Fruit fly (Drosophila melanogaster) whole organism, embryonic: ENCODE results near the gene Sec8.
A peak's percentile ranks its signal among the peaks of the same experiment; 100 is the strongest.

Experiments used
- CG10431 ChIP-seq: fragments of 200-800 bp; sonication (Bioruptor generic); optimal IDR thresholded peaks from 3 replicates; lab custom pipeline; 2018; ENCODE audit warnings: missing biosample characterization, mild to moderate bottlenecking, missing genetic modification characterization
- CG11723 ChIP-seq: fragments of 200-800 bp; sonication (Bioruptor generic); optimal IDR thresholded peaks from 2 replicates; lab custom pipeline; 2017; ENCODE audit warnings: missing biosample characterization, mild to moderate bottlenecking, missing genetic modification characterization
- CG1233 ChIP-seq: fragments of 200-800 bp; sonication (Bioruptor generic); optimal IDR thresholded peaks from 4 replicates; lab custom pipeline; 2018; ENCODE audit warnings: missing biosample characterization, mild to moderate bottlenecking, missing genetic modification characterization
- CG12659 ChIP-seq: fragments of 200-800 bp; sonication (Bioruptor generic); optimal IDR thresholded peaks from 3 replicates; lab custom pipeline; 2017; ENCODE audit warnings: mild to moderate bottlenecking, missing biosample characterization, missing genetic modification reagents, missing genetic modification characterization
- CG12744 ChIP-seq: fragments of 200-800 bp; sonication (Bioruptor generic); optimal IDR thresholded peaks from 2 replicates; lab custom pipeline; 2016; ENCODE audit warnings: missing biosample characterization, missing genetic modification characterization
- CG14667 ChIP-seq: fragments of 200-800 bp; sonication (Bioruptor generic); IDR thresholded peaks from 2 replicates; pipeline ENCODE4 v1.3.6; 2022; ENCODE audit warnings: missing biosample characterization, missing genetic modification characterization
- CG1529 ChIP-seq: fragments of 200-800 bp; sonication (Bioruptor generic); optimal IDR thresholded peaks from 3 replicates; lab custom pipeline; 2018; ENCODE audit warnings: missing biosample characterization, missing genetic modification characterization
- CG16779 ChIP-seq: fragments of 200-800 bp; sonication (Bioruptor generic); IDR thresholded peaks from 2 replicates; pipeline ENCODE4 v1.3.6; 2022; ENCODE audit warnings: missing biosample characterization, missing genetic modification characterization
- CG16815 ChIP-seq: fragments of 200-800 bp; sonication (Bioruptor generic); optimal IDR thresholded peaks from 3 replicates; lab custom pipeline; 2017; ENCODE audit warnings: missing biosample characterization, mild to moderate bottlenecking, missing genetic modification characterization
- CG17612 ChIP-seq: fragments of 200-800 bp; sonication (Bioruptor generic); IDR thresholded peaks from 2 replicates; pipeline ENCODE4 v1.3.6; 2022; ENCODE audit warnings: missing biosample characterization, missing genetic modification characterization
- CG17829 ChIP-seq: fragments of 200-800 bp; optimal IDR thresholded peaks from 2 replicates; lab custom pipeline; 2019; ENCODE audit warnings: missing biosample characterization, mild to moderate bottlenecking, missing genetic modification characterization, moderate library complexity
- CG2120 ChIP-seq: fragments of 200-800 bp; sonication (Bioruptor generic); optimal IDR thresholded peaks from 3 replicates; lab custom pipeline; 2016; ENCODE audit warnings: missing biosample characterization, missing genetic modification characterization
- CG2875 ChIP-seq: fragments of 200-800 bp; sonication (Bioruptor generic); optimal IDR thresholded peaks from 2 replicates; lab custom pipeline; 2017; ENCODE audit warnings: missing biosample characterization, mild to moderate bottlenecking, missing genetic modification characterization, missing genetic modification reagents
- CG32767 ChIP-seq: fragments of 200-800 bp; sonication (Bioruptor generic); IDR thresholded peaks from 2 replicates; pipeline ENCODE4 v1.3.6; 2022; ENCODE audit warnings: missing biosample characterization, missing genetic modification characterization
- CG4328 ChIP-seq: fragments of 200-800 bp; sonication (Bioruptor generic); optimal IDR thresholded peaks from 3 replicates; lab custom pipeline; 2017; ENCODE audit warnings: missing biosample characterization, missing genetic modification reagents, missing genetic modification characterization
- CG6175 ChIP-seq: fragments of 200-800 bp; sonication (Bioruptor generic); IDR thresholded peaks from 3 replicates; pipeline ENCODE4 v1.3.6; 2022; ENCODE audit warnings: missing biosample characterization, missing genetic modification characterization
- CG7745 ChIP-seq: fragments of 200-800 bp; sonication (Bioruptor generic); optimal IDR thresholded peaks from 2 replicates; lab custom pipeline; 2018; ENCODE audit warnings: missing biosample characterization, mild to moderate bottlenecking, missing genetic modification characterization, moderate library complexity
- CG7987 ChIP-seq: fragments of 200-800 bp; sonication (Bioruptor generic); optimal IDR thresholded peaks from 2 replicates; lab custom pipeline; 2018; ENCODE audit warnings: missing biosample characterization, mild to moderate bottlenecking, missing genetic modification characterization, moderate library complexity
- CG8089 ChIP-seq: fragments of 200-800 bp; sonication (Bioruptor generic); optimal IDR thresholded peaks from 3 replicates; lab custom pipeline; 2016; ENCODE audit warnings: missing biosample characterization, missing genetic modification characterization
- CG8388 ChIP-seq: fragments of 200-800 bp; sonication (Bioruptor generic); optimal IDR thresholded peaks from 2 replicates; lab custom pipeline; 2019; ENCODE audit warnings: missing biosample characterization, mild to moderate bottlenecking, missing genetic modification characterization, moderate library complexity
- CG9215 ChIP-seq: fragments of 200-800 bp; sonication (Bioruptor generic); IDR thresholded peaks from 2 replicates; pipeline ENCODE4 v1.3.6; 2022; ENCODE audit warnings: missing biosample characterization, missing genetic modification characterization
- D ChIP-seq, 2 experiments: fragments of 200-800 bp in 1 of 2; fragments of >200 bp in 1 of 2; sonication (Bioruptor generic) in 1 of 2; optimal IDR thresholded peaks; 2 replicates in 1 of 2; 3 replicates in 1 of 2; lab custom pipeline; 2017; ENCODE audit warnings: mild to moderate bottlenecking in 1 of 2, missing biosample characterization in 1 of 2, missing genetic modification characterization in 1 of 2, missing genetic modification reagents in 1 of 2
- Fer3 ChIP-seq: fragments of 200-800 bp; sonication (Bioruptor generic); optimal IDR thresholded peaks from 2 replicates; lab custom pipeline; 2018; ENCODE audit warnings: missing biosample characterization, mild to moderate bottlenecking, missing genetic modification characterization, moderate library complexity
- H15 ChIP-seq: fragments of 200-800 bp; sonication (Bioruptor generic); IDR thresholded peaks from 3 replicates; pipeline ENCODE4 v1.3.6; 2022; ENCODE audit warnings: missing biosample characterization, missing genetic modification characterization
- Mes4 ChIP-seq: fragments of 200-800 bp; sonication (Bioruptor generic); optimal IDR thresholded peaks from 2 replicates; lab custom pipeline; 2016; ENCODE audit warnings: missing biosample characterization, missing genetic modification characterization
- Oaz ChIP-seq: fragments of 200-800 bp; sonication (Bioruptor generic); IDR thresholded peaks from 2 replicates; pipeline ENCODE4 v1.3.6; 2022; ENCODE audit warnings: missing biosample characterization, missing genetic modification characterization
- Spps ChIP-seq: fragments of 200-800 bp; sonication (Bioruptor generic); optimal IDR thresholded peaks from 2 replicates; lab custom pipeline; 2018; ENCODE audit warnings: missing biosample characterization, mild to moderate bottlenecking, missing genetic modification characterization
- Usf ChIP-seq: fragments of 200-800 bp; sonication (Bioruptor generic); optimal IDR thresholded peaks from 2 replicates; lab custom pipeline; 2017; ENCODE audit warnings: missing genotype, missing biosample characterization, missing genetic modification characterization
- Xrp1 ChIP-seq: fragments of 200-800 bp; sonication (Bioruptor generic); IDR thresholded peaks from 2 replicates; pipeline ENCODE4 v1.3.6; 2022; ENCODE audit warnings: missing biosample characterization, missing genetic modification characterization
- ac ChIP-seq: fragments of 200-800 bp; sonication (Bioruptor generic); optimal IDR thresholded peaks from 3 replicates; lab custom pipeline; 2017; ENCODE audit warnings: missing biosample characterization, mild to moderate bottlenecking, missing genetic modification characterization
- bab2 ChIP-seq: fragments of 200-800 bp; sonication (Bioruptor generic); optimal IDR thresholded peaks from 2 replicates; lab custom pipeline; 2016; ENCODE audit warnings: missing biosample characterization, missing genetic modification characterization
- bbx ChIP-seq: fragments of 200-800 bp; sonication (Bioruptor generic); IDR thresholded peaks from 2 replicates; pipeline ENCODE4 v1.3.6; 2022; ENCODE audit warnings: missing biosample characterization, missing genetic modification characterization; ENCODE audit not compliant: partially characterized antibody
- dan ChIP-seq: fragments of 200-800 bp; sonication (Bioruptor generic); IDR thresholded peaks from 2 replicates; pipeline ENCODE4 v1.3.6; 2022; ENCODE audit warnings: missing biosample characterization, missing genetic modification characterization
- disco-r ChIP-seq: fragments of 200-800 bp; sonication (Bioruptor generic); optimal IDR thresholded peaks from 2 replicates; lab custom pipeline; 2016; ENCODE audit warnings: missing biosample characterization, missing genetic modification characterization
- dysf ChIP-seq: fragments of 200-800 bp; sonication (Bioruptor generic); IDR thresholded peaks from 3 replicates; pipeline ENCODE4 v1.3.6; 2022; ENCODE audit warnings: missing biosample characterization, missing genetic modification characterization
- en ChIP-seq: fragments of 200-800 bp; sonication (Bioruptor generic); optimal IDR thresholded peaks from 2 replicates; lab custom pipeline; 2016; ENCODE audit warnings: missing biosample characterization, missing genetic modification characterization
- eyg ChIP-seq: fragments of 200-800 bp; sonication (Bioruptor generic); optimal IDR thresholded peaks from 3 replicates; lab custom pipeline; 2016; ENCODE audit warnings: missing biosample characterization, missing genetic modification characterization
- grau ChIP-seq: fragments of 200-800 bp; optimal IDR thresholded peaks from 3 replicates; lab custom pipeline; 2019; ENCODE audit warnings: missing biosample characterization, mild to moderate bottlenecking, missing genetic modification characterization, moderate library complexity
- kah ChIP-seq: fragments of 200-800 bp; sonication (Bioruptor generic); optimal IDR thresholded peaks from 2 replicates; lab custom pipeline; 2018; ENCODE audit warnings: missing biosample characterization, mild to moderate bottlenecking, missing genetic modification characterization
- lola ChIP-seq, 3 experiments: fragments of >200 bp in 2 of 3; fragments of 200-800 bp in 1 of 3; sonication (Bioruptor generic) in 1 of 3; optimal IDR thresholded peaks; 2 replicates each; lab custom pipeline; 2017 to 2019; ENCODE audit warnings: missing biosample characterization in 3 of 3, missing genetic modification characterization in 3 of 3, mild to moderate bottlenecking in 1 of 3, moderate library complexity in 1 of 3
- peb ChIP-seq: fragments of 200-800 bp; sonication (Bioruptor generic); IDR thresholded peaks from 2 replicates; pipeline ENCODE4 v1.3.6; 2022; ENCODE audit warnings: missing biosample characterization, missing genetic modification characterization
- so ChIP-seq: fragments of 200-800 bp; sonication (Bioruptor generic); IDR thresholded peaks from 3 replicates; pipeline ENCODE4 v1.3.6; 2022; ENCODE audit warnings: missing biosample characterization, missing genetic modification characterization
- stc ChIP-seq: fragments of 200-800 bp; sonication (Bioruptor generic); IDR thresholded peaks from 2 replicates; pipeline ENCODE4 v1.3.6; 2022; ENCODE audit warnings: missing biosample characterization, missing genetic modification characterization
- vnd ChIP-seq: fragments of 200-800 bp; sonication (Bioruptor generic); IDR thresholded peaks from 3 replicates; pipeline ENCODE4 v1.3.6; 2022; ENCODE audit warnings: missing biosample characterization, missing genetic modification characterization; ENCODE audit not compliant: partially characterized antibody
- vvl ChIP-seq: fragments of 200-800 bp; sonication (Bioruptor generic); IDR thresholded peaks from 2 replicates; pipeline ENCODE4 v1.3.6; 2022; ENCODE audit warnings: missing biosample characterization, missing genetic modification characterization
- z ChIP-seq: fragments of 200-800 bp; sonication (Bioruptor generic); IDR thresholded peaks from 3 replicates; pipeline ENCODE4 v1.3.6; 2022; ENCODE audit warnings: missing biosample characterization, missing genetic modification characterization

Sec8 gene

DNA sequence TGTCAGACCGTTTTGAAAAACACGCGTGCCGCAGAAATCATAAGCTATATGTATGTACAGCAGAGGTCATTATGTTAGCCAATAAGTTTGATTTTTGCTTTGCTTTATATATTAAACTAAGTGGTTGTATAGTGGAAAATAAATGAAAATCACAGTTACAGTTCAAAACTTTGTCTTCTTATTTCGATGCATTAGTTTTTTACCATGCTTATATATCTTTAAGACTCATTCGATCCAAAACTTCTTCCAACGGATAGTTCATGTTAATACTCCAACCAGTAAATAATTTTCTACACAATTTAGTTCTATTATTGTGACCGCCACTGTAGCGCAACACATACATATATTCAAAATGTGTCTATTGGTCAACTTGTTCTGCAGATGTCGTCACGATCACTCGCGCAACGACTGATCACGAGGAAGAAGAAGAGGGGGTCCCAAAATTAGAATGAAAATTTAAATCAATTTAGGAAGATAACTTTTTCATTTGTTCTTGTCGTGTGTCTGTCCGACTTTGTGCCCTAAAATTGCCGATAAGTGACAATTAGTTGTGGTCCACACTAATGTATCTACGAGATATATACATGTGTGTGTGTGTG lies 53.2 kb downstream of the Sec8 start (continued):
- TF ChIP-seq H15 (GFP tag; lab: Robert Waterston, UW) (0 out of 3 replicates have a peak, but pooled peaks have one; percentile 25), stc (0 out of 2 replicates have a peak, but pooled peaks have one; percentile 21), CG7745 (tag; lab: Kevin White, UChicago) (no peak), Xrp1 (peak; percentile 68; the same call in 1 of the 2 replicates), Fer3 (tag; lab: Kevin White, UChicago) (no peak), z (GFP tag; lab: Robert Waterston, UW) (no peak), Usf (GFP tag; lab: Kevin White, UChicago) (peak; percentile 25), CG11723 (peak; percentile 47), grau (tag; lab: Kevin White, UChicago) (peak; percentile 82), disco-r (GFP tag; lab: Kevin White, UChicago) (no peak), bbx (GFP tag; lab: Robert Waterston, UW) (no peak), CG1529 (GFP tag; lab: Kevin White, UChicago) (peak; percentile 58), CG12744 (GFP tag; lab: Kevin White, UChicago) (no peak), en (no peak), Spps (tag; lab: Kevin White, UChicago) (peak; percentile 49), CG32767 (GFP tag; lab: Robert Waterston, UW) (0 out of 2 replicates have a peak, but pooled peaks have one; percentile 42), CG17612 (GFP tag; lab: Robert Waterston, UW) (no peak), CG12659 (GFP tag; lab: Kevin White, UChicago) (peak; percentile 62), lola (GFP tag; optimal IDR thresholded peaks at IDR 0.05; lab: Kevin White, UChicago) (no peak), CG14667 (GFP tag; lab: Robert Waterston, UW) (no peak), vnd (GFP tag; lab: Robert Waterston, UW) (no peak), CG1233 (GFP tag; lab: Kevin White, UChicago) (peak; percentile 67), bab2 (GFP tag; lab: Kevin White, UChicago) (peak; percentile 3), CG9215 (GFP tag; lab: Robert Waterston, UW) (peak; percentile 35; the same call in 1 of the 2 replicates), CG16779 (GFP tag; lab: Robert Waterston, UW) (no peak), CG2120 (GFP tag; lab: Kevin White, UChicago) (no peak), CG6175 (GFP tag; lab: Robert Waterston, UW) (no peak), so (GFP tag; lab: Robert Waterston, UW) (no peak; the same call in 2 of the 3 replicates), CG8089 (GFP tag; lab: Kevin White, UChicago) (peak; percentile 25), peb (no peak; the same call in 1 of the 2 replicates), CG7987 (peak; percentile 92), Oaz (GFP tag; lab: Robert Waterston, UW) (no peak), kah (GFP tag; lab: Kevin White, UChicago) (peak; percentile 41), eyg (GFP tag; lab: Kevin White, UChicago) (no peak), CG16815 (peak; percentile 22), D (optimal IDR thresholded peaks at IDR 0.05; lab: Kevin White, UChicago) (no peak), D (GFP tag; optimal IDR thresholded peaks at IDR 0.05; lab: Kevin White, UChicago) (peak; percentile 68), ac (GFP tag; lab: Kevin White, UChicago) (no peak), CG10431 (GFP tag; lab: Kevin White, UChicago) (no peak), Mes4 (GFP tag; lab: Kevin White, UChicago) (no peak), CG2875 (GFP tag; lab: Kevin White, UChicago) (peak; percentile 43), CG8388 (GFP tag; lab: Kevin White, UChicago) (peak; percentile 67), vvl (GFP tag; lab: Robert Waterston, UW) (peak; percentile 53), CG4328 (peak; percentile 58), dysf (GFP tag; lab: Robert Waterston, UW) (peak; percentile 70), CG17829 (tag; lab: Kevin White, UChicago) (peak; percentile 80), dan (no peak)
- TF ChIP-seq, all 482 proteins: peak for 212
